Fruit fly (Drosophila melanogaster): ENCODE results near the gene BG642312.

Gene BG642312

dm6 chr3L:6256408-6257188 is 23.4 kb upstream of the BG642312 start, which contains the start of gene Best2 (continued):
- TF ChIP-seq CG9727 (GFP tag; optimal IDR thresholded peaks at IDR 0.05) (peak; percentile 87), CG1603 (tag; optimal IDR thresholded peaks at IDR 0.05) (no peak), HLHmδ (GFP tag; optimal IDR thresholded peaks at IDR 0.05) (no peak), salm (tag; optimal IDR thresholded peaks at IDR 0.05) (peak; percentile 62), CG7556 (GFP tag; optimal IDR thresholded peaks at IDR 0.05) (peak; percentile 92), ase (GFP tag; IDR thresholded peaks at IDR 0.05) (peak; percentile 87), CG42726 (GFP tag; IDR thresholded peaks at IDR 0.05; ENCODE audit: partially characterized antibody) (0 out of 2 replicates have a peak, but pooled peaks have one; percentile 16), Adf1 (GFP tag; IDR thresholded peaks at IDR 0.05) (peak; percentile 67), nerfin-2 (GFP tag; IDR thresholded peaks at IDR 0.05; ENCODE audit: partially characterized antibody) (no peak), grn (GFP tag; optimal IDR thresholded peaks at IDR 0.05) (no peak), cwo (GFP tag; optimal IDR thresholded peaks at IDR 0.05) (peak; percentile 80), Dad (GFP tag; optimal IDR thresholded peaks at IDR 0.05) (peak; percentile 71), Tbp (GFP tag; optimal IDR thresholded peaks at IDR 0.05) (no peak), CG13123 (GFP tag; optimal IDR thresholded peaks at IDR 0.05) (peak; percentile 10), CG10654 (GFP tag; optimal IDR thresholded peaks at IDR 0.05) (peak; percentile 56), stc (GFP tag; IDR thresholded peaks at IDR 0.05) (peak; percentile 92), CG14710 (tag; optimal IDR thresholded peaks at IDR 0.05) (peak; percentile 81), lov (optimal IDR thresholded peaks at IDR 0.05) (no peak), lov (GFP tag; IDR thresholded peaks at IDR 0.05) (0 out of 3 replicates have a peak, but pooled peaks have one; percentile 60), CG1832 (GFP tag; optimal IDR thresholded peaks at IDR 0.05) (no peak), sc (optimal IDR thresholded peaks at IDR 0.05) (no peak), sc (GFP tag; optimal IDR thresholded peaks at IDR 0.05) (peak; percentile 55), Abd-B (GFP tag; optimal IDR thresholded peaks at IDR 0.05) (peak; percentile 81), D (optimal IDR thresholded peaks at IDR 0.05) (no peak), D (GFP tag; optimal IDR thresholded peaks at IDR 0.05) (peak; percentile 77), Dp (GFP tag; optimal IDR thresholded peaks at IDR 0.05) (no peak), klu (GFP tag; IDR thresholded peaks at IDR 0.05) (peak; percentile 89), BtbVII (GFP tag; optimal IDR thresholded peaks at IDR 0.05) (peak; percentile 81), Pdp1 (GFP tag; optimal IDR thresholded peaks at IDR 0.05) (peak; percentile 70 to 73), Ada2b (GFP tag; IDR thresholded peaks at IDR 0.05) (peak; percentile 93), CG3838 (GFP tag; optimal IDR thresholded peaks at IDR 0.05) (peak; percentile 51), CG13424 (tag; optimal IDR thresholded peaks at IDR 0.05) (peak; percentile 95), knrl (GFP tag; IDR thresholded peaks at IDR 0.05; ENCODE audit: partially characterized antibody) (0 out of 3 replicates have a peak, but pooled peaks have one; percentile 30), Atf3 (GFP tag; optimal IDR thresholded peaks at IDR 0.05) (peak; percentile 34), Optix (GFP tag; IDR thresholded peaks at IDR 0.05) (no peak), tll (GFP tag; optimal IDR thresholded peaks at IDR 0.05) (peak in 1 of 2 experiments; percentile 28), Rx (GFP tag; IDR thresholded peaks at IDR 0.05) (peak; percentile 63; the same call in 1 of the 2 replicates), CG6791 (GFP tag; IDR thresholded peaks at IDR 0.05; ENCODE audit: partially characterized antibody) (no peak), CG6175 (GFP tag; IDR thresholded peaks at IDR 0.05) (peak; percentile 74), ab (GFP tag; optimal IDR thresholded peaks at IDR 0.05) (no peak), CG2202 (tag; optimal IDR thresholded peaks at IDR 0.05) (peak; percentile 50), ro (GFP tag; IDR thresholded peaks at IDR 0.05) (peak; percentile 78), CG3726 (GFP tag; IDR thresholded peaks at IDR 0.05) (peak; percentile 54; the same call in 1 of the 3 replicates), CG12155 (GFP tag; optimal IDR thresholded peaks at IDR 0.05) (peak; percentile 72), BEAF-32 (GFP tag; optimal IDR thresholded peaks at IDR 0.05) (no peak), fd3F (GFP tag; optimal IDR thresholded peaks at IDR 0.05) (peak; percentile 82), tgo (GFP tag; IDR thresholded peaks at IDR 0.05) (peak; percentile 93), CG12219 (GFP tag; optimal IDR thresholded peaks at IDR 0.05) (peak; percentile 58), tup (GFP tag; optimal IDR thresholded peaks at IDR 0.05) (peak; percentile 36)
